Worm (Caenorhabditis elegans): Measurements from ENCODE around the gene glrx-5.

ce11 chrIII:12369476-12369875 lies 4.2 kb downstream of the glrx-5 start:
- no peak for TF ChIP-seq nhr-77 (tag; optimal IDR thresholded peaks at IDR 0.05)
- no peak for TF ChIP-seq nhr-67 (tag; optimal IDR thresholded peaks at IDR 0.05)

Data from whole organism, L3 larva.